Worm (Caenorhabditis elegans): Measurements from ENCODE around the gene C08E8.4.

The C08E8.4 gene

ce11 chrV:18339807-18340206, 31.8 kb upstream of the C08E8.4 start, which contains the start of gene C08E8.10:
Gene C08E8.10 (minus strand): TSS chrV:18339907.
- TF ChIP-seq ekl-4 (GFP tag; IDR thresholded peaks at IDR 0.05) (no peak), lin-54 (GFP tag; optimal IDR thresholded peaks at IDR 0.05) (no peak), unc-130 (GFP tag; optimal IDR thresholded peaks at IDR 0.05) (no peak), hrde-1 (tag; optimal IDR thresholded peaks at IDR 0.05; ENCODE audit: borderline replicate concordance) (no peak), tbp1 (GFP tag; optimal IDR thresholded peaks at IDR 0.05) (no peak), rec-8 (tag; optimal IDR thresholded peaks at IDR 0.05) (no peak), him-1 (tag; optimal IDR thresholded peaks at IDR 0.05) (no peak), akir-1 (GFP tag; optimal IDR thresholded peaks at IDR 0.05) (no peak), F39B2.1 (GFP tag; IDR thresholded peaks at IDR 0.05) (no peak), rcor-1 (GFP tag; IDR thresholded peaks at IDR 0.05) (no peak), T07F8.4 (tag; optimal IDR thresholded peaks at IDR 0.05) (no peak), sea-2 (GFP tag; IDR thresholded peaks at IDR 0.05) (no peak), cebp-2 (GFP tag; IDR thresholded peaks at IDR 0.05) (no peak), pha-4 (tag; optimal IDR thresholded peaks at IDR 0.05) (no peak), egl-18 (GFP tag; IDR thresholded peaks at IDR 0.05) (no peak), F10E7.11 (tag; optimal IDR thresholded peaks at IDR 0.05) (no peak), Y56A3A.18 (GFP tag; IDR thresholded peaks at IDR 0.05) (no peak)

ce11 chrV:18344194-18344593, 27.5 kb upstream of the C08E8.4 start:
- TF ChIP-seq ztf-18 (tag; optimal IDR thresholded peaks at IDR 0.05) = peak; percentile 18
- no peak for TF ChIP-seq snpc-4 (GFP tag; optimal IDR thresholded peaks at IDR 0.05)
- TF ChIP-seq snpc-4 (tag; optimal IDR thresholded peaks at IDR 0.05) = no peak
- no peak for TF ChIP-seq tbx-9 (tag; optimal IDR thresholded peaks at IDR 0.05; ENCODE audit: borderline replicate concordance)
- TF ChIP-seq C06A6.2 (GFP tag; conservative IDR thresholded peaks at IDR 0.05) = no peak
- TF ChIP-seq ZK185.1 (tag; optimal IDR thresholded peaks at IDR 0.05; ENCODE audit: poor library complexity, severe bottlenecking) = no peak
- no peak for TF ChIP-seq Y67H2A.10 (GFP tag; conservative IDR thresholded peaks at IDR 0.05)
- no peak for TF ChIP-seq aptf-2 (GFP tag; conservative IDR thresholded peaks at IDR 0.05)
- no peak for TF ChIP-seq atf-7 (tag; optimal IDR thresholded peaks at IDR 0.05)
- TF ChIP-seq B0261.1 (tag; optimal IDR thresholded peaks at IDR 0.05) = peak; percentile 31
- TF ChIP-seq hsf-1 (GFP tag; IDR thresholded peaks at IDR 0.05) = no peak
- no peak for TF ChIP-seq xnd-1 (tag; optimal IDR thresholded peaks at IDR 0.05)
- no peak for TF ChIP-seq F52B5.7 (tag; optimal IDR thresholded peaks at IDR 0.05)
- TF ChIP-seq ccch-3 (GFP tag; optimal IDR thresholded peaks at IDR 0.05) = no peak
- TF ChIP-seq lin-40 (tag; optimal IDR thresholded peaks at IDR 0.05) = no peak
- peak; percentile 38 for TF ChIP-seq D2030.7 (GFP tag; IDR thresholded peaks at IDR 0.05)
- TF ChIP-seq Y79H2A.3 (GFP tag; conservative IDR thresholded peaks at IDR 0.05) = no peak
- no peak for TF ChIP-seq K11D2.4 (GFP tag; IDR thresholded peaks at IDR 0.05)
- no peak for TF ChIP-seq ztf-6 (GFP tag; IDR thresholded peaks at IDR 0.05)
- TF ChIP-seq ceh-91 (GFP tag; IDR thresholded peaks at IDR 0.05) = no peak
- no peak for TF ChIP-seq gei-17 (GFP tag; optimal IDR thresholded peaks at IDR 0.05)
- peak; percentile 68 for TF ChIP-seq tbp1 (GFP tag; optimal IDR thresholded peaks at IDR 0.05)
- no peak for TF ChIP-seq attf-5 (GFP tag; optimal IDR thresholded peaks at IDR 0.05)
- no peak for TF ChIP-seq ceh-100 (GFP tag; IDR thresholded peaks at IDR 0.05)
- TF ChIP-seq lin-35 (GFP tag; optimal IDR thresholded peaks at IDR 0.05) = no peak
- no peak for TF ChIP-seq bed-2 (GFP tag; IDR thresholded peaks at IDR 0.05)
- no peak for TF ChIP-seq akir-1 (GFP tag; optimal IDR thresholded peaks at IDR 0.05)
- no peak for TF ChIP-seq B0035.1 (tag; optimal IDR thresholded peaks at IDR 0.05)
- TF ChIP-seq lir-1 (GFP tag; conservative IDR thresholded peaks at IDR 0.05) = no peak
- no peak for TF ChIP-seq egrh-3 (GFP tag; IDR thresholded peaks at IDR 0.05)
- no peak for TF ChIP-seq B0336.3 (GFP tag; IDR thresholded peaks at IDR 0.05)
- TF ChIP-seq F10E7.11 (tag; optimal IDR thresholded peaks at IDR 0.05) = no peak
- TF ChIP-seq repo-1 (tag; optimal IDR thresholded peaks at IDR 0.05) = no peak
- TF ChIP-seq rec-8 (tag; optimal IDR thresholded peaks at IDR 0.05) = no peak
- TF ChIP-seq ztf-28 (GFP tag; IDR thresholded peaks at IDR 0.05) = no peak
